Worm (Caenorhabditis elegans): Measurements from ENCODE around the gene bmy-1.

bmy-1 gene

DNA sequence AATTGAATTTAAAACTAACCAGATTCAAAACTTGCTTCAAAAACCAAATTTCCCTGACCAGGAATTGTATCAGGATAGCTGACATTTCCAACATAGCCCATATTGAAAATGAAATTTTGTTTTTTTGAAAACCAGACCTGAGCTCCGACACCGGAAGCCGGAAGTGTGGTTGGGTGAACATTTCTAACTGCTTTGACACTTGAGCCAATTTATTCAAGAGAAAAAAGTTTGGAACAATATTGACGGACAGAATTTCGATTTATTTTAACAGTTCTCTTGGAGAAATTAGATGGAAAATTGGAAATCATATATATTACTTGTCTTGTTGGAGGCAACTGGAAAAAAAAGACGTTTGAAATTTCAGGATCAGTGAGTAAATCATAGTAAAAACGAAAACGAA, 28.7 kb downstream of the bmy-1 start, which contains the start of gene ccpp-6:
TSS of gene ccpp-6 (minus strand) at position 101 of the 400 bp plus-strand sequence.
- no peak for TF ChIP-seq lag-1 (GFP tag; IDR thresholded peaks at IDR 0.05)
- peak; percentile 40; the same call in 1 of the 2 replicates for TF ChIP-seq B0336.3 (GFP tag; IDR thresholded peaks at IDR 0.05)
- TF ChIP-seq ekl-4 (GFP tag; IDR thresholded peaks at IDR 0.05): no peak
- no peak for TF ChIP-seq egl-44 (GFP tag; IDR thresholded peaks at IDR 0.05)
- TF ChIP-seq Y53G8AR.9 (GFP tag; conservative IDR thresholded peaks at IDR 0.05): 0 out of 2 replicates have a peak, but pooled peaks have one; percentile 11
- TF ChIP-seq Y95B8A.8 (GFP tag; IDR thresholded peaks at IDR 0.05): peak; percentile 36; the same call in 1 of the 2 replicates
- TF ChIP-seq unc-130 (GFP tag; optimal IDR thresholded peaks at IDR 0.05): no peak
- no peak for TF ChIP-seq tbx-9 (tag; optimal IDR thresholded peaks at IDR 0.05; ENCODE audit: borderline replicate concordance)
- no peak for TF ChIP-seq F33H1.4 (GFP tag; IDR thresholded peaks at IDR 0.05)
- TF ChIP-seq ceh-91 (GFP tag; IDR thresholded peaks at IDR 0.05): no peak
- TF ChIP-seq B0261.1 (tag; optimal IDR thresholded peaks at IDR 0.05): no peak
- TF ChIP-seq Y67H2A.10 (GFP tag; conservative IDR thresholded peaks at IDR 0.05): no peak
- peak; percentile 23 for TF ChIP-seq him-1 (tag; optimal IDR thresholded peaks at IDR 0.05)
- TF ChIP-seq athp-1 (tag; optimal IDR thresholded peaks at IDR 0.05): no peak
- no peak for TF ChIP-seq attf-6 (GFP tag; IDR thresholded peaks at IDR 0.05)
- TF ChIP-seq efl-1 (GFP tag; optimal IDR thresholded peaks at IDR 0.05): no peak
- TF ChIP-seq F52B5.7 (tag; optimal IDR thresholded peaks at IDR 0.05): no peak
- 0 out of 2 replicates have a peak, but pooled peaks have one; percentile 22 for TF ChIP-seq hsf-1 (GFP tag; IDR thresholded peaks at IDR 0.05)
- no peak for TF ChIP-seq akir-1 (GFP tag; optimal IDR thresholded peaks at IDR 0.05)
- no peak for TF ChIP-seq snpc-1.1 (tag; optimal IDR thresholded peaks at IDR 0.05; ENCODE audit: insufficient read depth)
- TF ChIP-seq madf-3 (GFP tag; IDR thresholded peaks at IDR 0.05): 0 out of 2 replicates have a peak, but pooled peaks have one; percentile 42
- TF ChIP-seq atf-7 (tag; optimal IDR thresholded peaks at IDR 0.05): no peak

DNA sequence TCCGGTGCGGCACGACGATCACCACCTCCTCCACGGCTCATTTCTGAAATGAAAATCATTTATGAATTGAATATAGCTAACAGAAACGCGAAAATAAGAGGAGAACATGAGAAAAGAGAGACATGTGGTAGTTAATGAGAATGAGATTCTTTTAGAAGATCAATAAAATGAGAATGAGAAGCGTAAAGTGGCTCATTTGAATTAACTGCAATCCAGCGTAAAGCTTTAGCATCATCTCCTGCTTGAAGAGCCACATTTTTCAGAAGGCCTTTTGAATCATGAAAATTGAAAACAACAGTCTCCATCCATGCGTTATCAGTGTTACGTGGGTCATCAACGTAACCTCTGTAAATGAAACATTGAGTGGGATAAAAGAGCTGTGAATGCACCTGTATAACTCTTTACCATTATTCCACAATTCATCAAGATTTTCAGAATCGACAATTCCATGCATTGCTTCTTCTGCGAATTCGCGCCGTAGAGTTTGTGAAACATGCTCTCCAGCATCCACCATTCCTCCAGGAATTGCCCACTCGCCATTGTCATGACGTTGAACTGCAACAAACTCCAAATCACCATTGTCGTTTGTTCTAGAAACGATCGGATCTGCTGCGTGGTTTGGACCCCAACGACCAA, 30.4 kb downstream of the bmy-1 start, which contains the start of gene rsp-4:
TSS of gene rsp-4 (minus strand) at position 51 of the 636 bp plus-strand sequence.
- TF ChIP-seq nfyb-1 (GFP tag; IDR thresholded peaks at IDR 0.05) (0 out of 2 replicates have a peak, but pooled peaks have one; percentile 36), let-526 (GFP tag; IDR thresholded peaks at IDR 0.05) (no peak)

DNA sequence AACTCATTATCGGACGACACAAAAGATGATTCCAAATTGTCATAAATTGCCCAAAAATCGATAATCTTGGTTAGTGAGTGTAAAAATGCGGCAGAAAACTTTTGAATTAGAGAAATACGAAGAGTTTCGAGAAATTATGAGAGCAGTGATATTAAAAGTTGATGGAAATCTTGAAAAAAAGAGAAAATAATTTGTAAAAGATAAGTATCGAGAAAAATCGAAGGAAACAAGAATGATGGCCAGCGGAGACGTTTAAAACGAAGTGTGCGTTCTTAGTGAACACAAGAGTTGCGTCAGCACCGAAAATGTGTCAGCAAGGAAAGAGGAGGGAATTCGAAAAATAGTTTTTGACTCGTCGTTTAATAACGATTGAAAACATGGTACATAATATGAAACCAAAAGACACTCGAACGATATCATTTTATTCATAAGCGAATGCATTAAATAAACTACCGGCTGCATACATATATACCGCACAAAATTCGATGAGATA, 31.4 kb downstream of the bmy-1 start, which contains the start of gene ndx-6:
TSS of gene ndx-6 (minus strand) at position 51 of the 493 bp plus-strand sequence.
- peak; percentile 52; the same call in 1 of the 2 replicates for TF ChIP-seq pbrm-1 (GFP tag; IDR thresholded peaks at IDR 0.05)
- TF ChIP-seq ZK185.1 (tag; optimal IDR thresholded peaks at IDR 0.05; ENCODE audit: poor library complexity, severe bottlenecking): peak; percentile 74
- TF ChIP-seq tbx-9 (tag; optimal IDR thresholded peaks at IDR 0.05; ENCODE audit: borderline replicate concordance): no peak
- peak; percentile 79 for TF ChIP-seq rcor-1 (GFP tag; IDR thresholded peaks at IDR 0.05)
- peak; percentile 92 for TF ChIP-seq dpl-1 (GFP tag; optimal IDR thresholded peaks at IDR 0.05)
- TF ChIP-seq F33H1.4 (GFP tag; IDR thresholded peaks at IDR 0.05): peak; percentile 58
- TF ChIP-seq hmg-20 (GFP tag; IDR thresholded peaks at IDR 0.05): 0 out of 2 replicates have a peak, but pooled peaks have one; percentile 13
- no peak for TF ChIP-seq F37B4.10 (GFP tag; IDR thresholded peaks at IDR 0.05)
- TF ChIP-seq Y56A3A.18 (GFP tag; IDR thresholded peaks at IDR 0.05): no peak
- peak; percentile 5 for TF ChIP-seq snpc-1.3 (tag; optimal IDR thresholded peaks at IDR 0.05; ENCODE audit: insufficient read depth)
- peak; percentile 14 for TF ChIP-seq F57A8.1 (GFP tag; optimal IDR thresholded peaks at IDR 0.05)
- no peak for TF ChIP-seq Y67H2A.10 (GFP tag; conservative IDR thresholded peaks at IDR 0.05)
- TF ChIP-seq attf-5 (GFP tag; optimal IDR thresholded peaks at IDR 0.05): peak; percentile 77
- peak; percentile 61; the same call in 1 of the 2 replicates for TF ChIP-seq K11D2.4 (GFP tag; IDR thresholded peaks at IDR 0.05)
- peak; percentile 67 for TF ChIP-seq dox-1 (GFP tag; IDR thresholded peaks at IDR 0.05)
- TF ChIP-seq fkh-3 (tag; optimal IDR thresholded peaks at IDR 0.05): no peak
- no peak for TF ChIP-seq lag-1 (GFP tag; IDR thresholded peaks at IDR 0.05)
- TF ChIP-seq ceh-79 (tag; optimal IDR thresholded peaks at IDR 0.05): no peak
- no peak for TF ChIP-seq C17E4.6 (GFP tag; IDR thresholded peaks at IDR 0.05)
- TF ChIP-seq ztf-3 (GFP tag; optimal IDR thresholded peaks at IDR 0.05): no peak
- TF ChIP-seq snpc-4 (GFP tag; optimal IDR thresholded peaks at IDR 0.05): no peak
- peak in 3 of 4 experiments; percentile 49 to 64 (median 54) for TF ChIP-seq snpc-4 (tag; optimal IDR thresholded peaks at IDR 0.05)
- TF ChIP-seq madf-3 (GFP tag; IDR thresholded peaks at IDR 0.05): peak; percentile 75; the same call in 1 of the 2 replicates
- TF ChIP-seq mel-28 (tag; optimal IDR thresholded peaks at IDR 0.05; ENCODE audit: borderline replicate concordance): no peak
- TF ChIP-seq sptf-2 (GFP tag; optimal IDR thresholded peaks at IDR 0.05): no peak

Data from whole organism, young adult.